Worm (Caenorhabditis elegans) whole organism, midembryonic: ENCODE results near the gene srd-28.

Source experiments
- flt-1 ChIP-seq: fragments of 200-800 bp; sonication (Bioruptor generic); IDR thresholded peaks from 2 replicates; pipeline ENCODE4 v1.3.6; 2022; ENCODE audit warnings: missing genetic modification characterization, missing compliant biosample characterization
- med-1 ChIP-seq: sonication (generic microtip); optimal IDR thresholded peaks from 2 replicates; lab custom pipeline; 2017; ENCODE audit warnings: missing genetic modification characterization, mild to moderate bottlenecking, missing compliant biosample characterization, antibody characterized with exemption, missing genetic modification reagents; ENCODE audit not compliant: insufficient read depth
- ref-1 ChIP-seq: fragments of 200-800 bp; sonication (Bioruptor generic); conservative IDR thresholded peaks from 2 replicates; pipeline ENCODE4 v1.3.6; 2022; ENCODE audit warnings: missing genetic modification reagents, missing genetic modification characterization, missing compliant biosample characterization
- ztf-29 ChIP-seq: fragments of 200-800 bp; sonication (Bioruptor generic); IDR thresholded peaks from 2 replicates; pipeline ENCODE4 v1.3.6; 2022; ENCODE audit warnings: missing genetic modification reagents, missing genetic modification characterization, missing compliant biosample characterization

DNA sequence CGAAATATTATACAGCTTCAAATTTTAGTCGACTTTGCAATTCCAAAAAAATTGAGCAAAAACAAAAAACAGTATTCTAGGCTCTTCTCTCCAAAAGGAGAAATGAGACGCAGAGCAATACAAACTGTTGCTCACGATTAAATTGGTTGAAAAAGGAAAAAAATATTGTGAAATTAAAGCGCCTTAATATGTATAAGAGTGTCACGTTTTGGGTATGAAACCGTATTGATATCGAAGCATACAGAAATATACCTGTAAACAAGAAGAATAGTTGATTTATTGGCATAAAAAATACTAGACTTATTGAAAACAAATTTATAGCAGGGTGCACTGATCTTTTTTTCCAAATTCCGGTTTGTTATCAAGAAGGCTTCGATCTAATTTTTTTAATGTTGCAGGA, 15.4 kb downstream of the srd-28 start, which contains the start of gene M01B2.13:
- TF ChIP-seq flt-1 (GFP tag; lab: Robert Waterston, UW) (no peak), ztf-29 (GFP tag; lab: Robert Waterston, UW) (no peak), med-1 (GFP tag; lab: Kevin White, UChicago) (no peak), ref-1 (GFP tag; lab: Robert Waterston, UW) (no peak)
